Fruit fly (Drosophila melanogaster) whole organism: ENCODE results near the gene Oatp33Eb.

Source experiments
- EcR ChIP-seq, 2 experiments: fragments of >200 bp; optimal IDR thresholded peaks; 2 replicates each; lab custom pipeline; 2017; ENCODE audit warnings: missing biosample characterization in 2 of 2, missing genetic modification characterization in 2 of 2, missing genetic modification reagents in 2 of 2
- pan ChIP-seq: fragments of >200 bp; optimal IDR thresholded peaks from 2 replicates; lab custom pipeline; 2017
- psq ChIP-seq: fragments of >200 bp; optimal IDR thresholded peaks from 2 replicates; lab custom pipeline; 2017
- usp ChIP-seq: fragments of >200 bp; optimal IDR thresholded peaks from 2 replicates; lab custom pipeline; 2017; ENCODE audit warnings: missing biosample characterization, missing genetic modification characterization, mixed read lengths

DNA sequence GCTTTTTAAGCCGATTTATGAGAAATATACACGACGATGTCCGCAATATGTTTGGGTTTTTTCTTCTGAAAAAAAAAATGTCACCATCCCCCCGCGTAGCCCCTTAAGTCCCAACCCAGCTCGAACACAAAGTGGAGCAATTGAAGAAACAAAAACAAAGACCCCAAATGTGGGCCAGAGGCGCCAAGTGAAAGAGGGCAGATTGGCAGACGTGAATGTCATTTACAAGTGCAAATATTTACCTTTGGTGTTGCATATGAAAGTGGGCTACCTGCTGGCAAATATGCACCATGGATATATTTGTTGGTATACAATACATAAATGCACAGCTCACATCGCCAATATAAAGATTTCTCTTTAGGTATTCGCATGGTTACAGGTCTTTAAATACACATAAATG is 37.6 kb upstream of the Oatp33Eb start:
- TF ChIP-seq pan (lab: Kevin White, UChicago) (no peak), EcR (GFP tag; optimal IDR thresholded peaks at IDR 0.05; lab: Kevin White, UChicago) (no peak), usp (GFP tag; lab: Kevin White, UChicago) (no peak), psq (no peak)
